Fruit fly (Drosophila melanogaster) whole organism, adult: ENCODE measurements around the gene CG3164.
A peak's percentile ranks its signal among the peaks of the same experiment; 100 is the strongest.

Source experiments
- CG11617 ChIP-seq: fragments of 200-800 bp; sonication (Bioruptor generic); optimal IDR thresholded peaks from 2 replicates; lab custom pipeline; 2017; ENCODE audit warnings: mild to moderate bottlenecking, missing biosample characterization, missing genetic modification reagents, missing genetic modification characterization
- CG12768 ChIP-seq: fragments of 200-800 bp; sonication (Bioruptor generic); optimal IDR thresholded peaks from 2 replicates; lab custom pipeline; 2017; ENCODE audit warnings: missing biosample characterization, missing genetic modification characterization, mild to moderate bottlenecking, moderate library complexity, missing genetic modification reagents
- CG1620 ChIP-seq: fragments of 200-800 bp; sonication (Bioruptor generic); optimal IDR thresholded peaks from 2 replicates; lab custom pipeline; 2016; ENCODE audit warnings: missing biosample characterization, missing genetic modification characterization
- CG33017 ChIP-seq: fragments of 200-800 bp; sonication (Bioruptor generic); optimal IDR thresholded peaks from 2 replicates; lab custom pipeline; 2018; ENCODE audit warnings: missing biosample characterization, mild to moderate bottlenecking, missing genetic modification characterization, moderate library complexity
- CG7101 ChIP-seq: fragments of 200-800 bp; sonication (Bioruptor generic); optimal IDR thresholded peaks from 2 replicates; lab custom pipeline; 2018; ENCODE audit warnings: missing biosample characterization, mild to moderate bottlenecking, missing genetic modification characterization, moderate library complexity
- Clk ChIP-seq: fragments of 200-800 bp; sonication (Bioruptor generic); optimal IDR thresholded peaks from 2 replicates; lab custom pipeline; 2017; ENCODE audit warnings: missing biosample characterization, missing genetic modification characterization
- Crg-1 ChIP-seq: fragments of 200-800 bp; sonication (Bioruptor generic); optimal IDR thresholded peaks from 2 replicates; lab custom pipeline; 2016; ENCODE audit warnings: missing biosample characterization, missing genetic modification characterization
- Mnt ChIP-seq: fragments of 200-800 bp; sonication (Bioruptor generic); optimal IDR thresholded peaks from 2 replicates; lab custom pipeline; 2016; ENCODE audit warnings: missing biosample characterization, mild to moderate bottlenecking, missing genetic modification characterization
- bab1 ChIP-seq: fragments of 200-800 bp; sonication (Bioruptor generic); optimal IDR thresholded peaks from 3 replicates; lab custom pipeline; 2019; ENCODE audit warnings: missing biosample characterization, mild to moderate bottlenecking, missing genetic modification characterization, moderate library complexity
- cic ChIP-seq: fragments of 200-800 bp; sonication (Bioruptor generic); optimal IDR thresholded peaks from 2 replicates; lab custom pipeline; 2017; ENCODE audit warnings: missing biosample characterization, mild to moderate bottlenecking, missing genetic modification characterization, moderate library complexity
- kay ChIP-seq: fragments of 200-800 bp; sonication (Bioruptor generic); peaks from one replicate; lab custom pipeline; 2016; ENCODE audit warnings: missing biosample characterization, missing genetic modification characterization, borderline replicate concordance

- peak; percentile 51 for TF ChIP-seq CG11617 (GFP tag; lab: Kevin White, UChicago)
- peak; percentile 93 for TF ChIP-seq Mnt (GFP tag; lab: Kevin White, UChicago)
- peak; percentile 62 for TF ChIP-seq CG1620 (GFP tag; lab: Kevin White, UChicago)
- peak; percentile 38 for TF ChIP-seq Crg-1
- TF ChIP-seq bab1 (GFP tag; lab: Kevin White, UChicago): peak; percentile 82
- TF ChIP-seq kay: peak; percentile 88
- TF ChIP-seq CG7101 (tag; lab: Kevin White, UChicago): peak; percentile 76
- TF ChIP-seq CG33017 (tag; lab: Kevin White, UChicago): peak; percentile 81
- peak; percentile 94 for TF ChIP-seq cic (GFP tag; lab: Kevin White, UChicago)
- no peak for TF ChIP-seq Clk (GFP tag; lab: Kevin White, UChicago)
- peak; percentile 95 for TF ChIP-seq CG12768 (GFP tag; lab: Kevin White, UChicago)
Observed at dm6 chr2L:128977-129941, 1.3 kb downstream of the CG3164 start.
